Fruit fly (Drosophila melanogaster) whole organism, prepupa: ENCODE results near the gene cad.

Source experiments
- CG3032 ChIP-seq: fragments of 200-800 bp; optimal IDR thresholded peaks from 2 replicates; lab custom pipeline; 2019; ENCODE audit warnings: missing biosample characterization, mild to moderate bottlenecking, missing genetic modification characterization, moderate library complexity
- CG3919 ChIP-seq: fragments of 200-800 bp; sonication (Bioruptor generic); optimal IDR thresholded peaks from 3 replicates; lab custom pipeline; 2016; ENCODE audit warnings: missing biosample characterization, missing genetic modification characterization
- Gug ChIP-seq: fragments of 200-800 bp; sonication (Bioruptor generic); IDR thresholded peaks from 2 replicates; pipeline ENCODE4 v1.3.6; 2022; ENCODE audit warnings: missing biosample characterization, missing genetic modification characterization
- Met ChIP-seq: fragments of 200-800 bp; sonication (Bioruptor generic); optimal IDR thresholded peaks from 3 replicates; lab custom pipeline; 2016; ENCODE audit warnings: missing biosample characterization, missing genetic modification characterization
- OdsH ChIP-seq: fragments of 200-800 bp; sonication (Bioruptor generic); optimal IDR thresholded peaks from 3 replicates; lab custom pipeline; 2016; ENCODE audit warnings: missing biosample characterization, missing genetic modification characterization
- Sox15 ChIP-seq: fragments of 200-800 bp; sonication (Bioruptor generic); optimal IDR thresholded peaks from 3 replicates; lab custom pipeline; 2016; ENCODE audit warnings: missing biosample characterization, missing genetic modification characterization
- achi ChIP-seq: fragments of 200-800 bp; sonication (Bioruptor generic); optimal IDR thresholded peaks from 3 replicates; lab custom pipeline; 2016; ENCODE audit warnings: missing biosample characterization, missing genetic modification characterization
- acj6 ChIP-seq: fragments of 200-800 bp; sonication (Bioruptor generic); optimal IDR thresholded peaks from 3 replicates; lab custom pipeline; 2016; ENCODE audit warnings: missing biosample characterization, missing genetic modification characterization
- esn ChIP-seq: fragments of 200-800 bp; sonication (Bioruptor generic); optimal IDR thresholded peaks from 2 replicates; lab custom pipeline; 2016; ENCODE audit warnings: missing biosample characterization, mild to moderate bottlenecking, missing genetic modification characterization, moderate library complexity
- lz ChIP-seq: fragments of 200-800 bp; sonication (Bioruptor generic); optimal IDR thresholded peaks from 3 replicates; lab custom pipeline; 2016; ENCODE audit warnings: missing biosample characterization, missing genetic modification characterization
- net ChIP-seq: fragments of 200-800 bp; sonication (Bioruptor generic); optimal IDR thresholded peaks from 3 replicates; lab custom pipeline; 2016; ENCODE audit warnings: missing biosample characterization, missing genetic modification characterization
- salr ChIP-seq, 2 experiments: fragments of 200-800 bp; sonication (Bioruptor generic); optimal IDR thresholded peaks; 3 replicates each; lab custom pipeline; 2016 to 2018; ENCODE audit warnings: missing biosample characterization in 2 of 2, missing genetic modification characterization in 2 of 2, mild to moderate bottlenecking in 1 of 2
- spab ChIP-seq: fragments of 200-800 bp; sonication (Bioruptor generic); optimal IDR thresholded peaks from 2 replicates; lab custom pipeline; 2017; ENCODE audit warnings: missing biosample characterization, mild to moderate bottlenecking, missing genetic modification characterization, missing genetic modification reagents

DNA sequence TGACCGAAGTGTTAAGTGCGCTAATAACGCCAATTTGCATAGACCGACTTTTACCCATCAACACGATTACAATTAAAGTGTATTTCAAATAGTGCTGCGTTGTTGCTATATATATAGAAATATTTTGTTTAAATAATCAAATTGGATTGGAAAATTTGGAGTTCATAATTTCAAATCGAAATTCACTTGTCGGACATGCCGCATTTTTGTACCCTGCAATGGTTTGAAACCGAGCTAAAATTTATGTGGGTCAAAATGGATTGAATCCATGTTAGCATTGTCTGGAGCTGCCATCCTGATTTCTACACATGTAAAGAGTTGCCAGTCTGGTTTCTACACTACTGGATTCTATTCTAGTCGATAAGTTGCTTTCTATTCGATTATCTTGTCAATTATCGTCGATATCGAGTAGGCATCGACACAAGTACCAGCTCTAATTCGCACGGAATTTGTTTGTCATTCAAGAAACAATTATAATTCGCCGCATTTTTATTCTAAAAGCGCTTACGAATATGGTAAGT is 16.8 kb downstream of the cad start, which contains the start of gene Pomp:
- TF ChIP-seq spab (GFP tag; lab: Kevin White, UChicago) (peak; percentile 36), net (GFP tag; lab: Kevin White, UChicago) (peak; percentile 75), Met (GFP tag; lab: Kevin White, UChicago) (peak; percentile 69), salr (GFP tag; optimal IDR thresholded peaks at IDR 0.05; lab: Kevin White, UChicago) (peak; percentile 6 to 22), CG3919 (GFP tag; lab: Kevin White, UChicago) (peak; percentile 84), esn (peak; percentile 82), CG3032 (peak; percentile 68), Sox15 (GFP tag; lab: Kevin White, UChicago) (peak; percentile 39), Gug (peak; percentile 28; the same call in 1 of the 2 replicates), acj6 (peak; percentile 77), lz (GFP tag; lab: Kevin White, UChicago) (peak; percentile 66), achi (peak; percentile 69), OdsH (GFP tag; lab: Kevin White, UChicago) (peak; percentile 80)
